Worm (Caenorhabditis elegans) whole organism, early embryonic: ENCODE measurements around the gene kin-20.

ENCODE experiments used
- ama-1 ChIP-seq: fragments of 150-350 bp; optimal IDR thresholded peaks from 2 replicates; lab custom pipeline; 2014
- hnd-1 ChIP-seq: sonication (generic microtip); optimal IDR thresholded peaks from 2 replicates; lab custom pipeline; 2016; ENCODE audit warnings: missing genetic modification characterization, missing compliant biosample characterization

ce11 chrX:15285554-15285953, 8.0 kb upstream of the kin-20 start:
- TF ChIP-seq ama-1 (lab: Kevin White, UChicago) (no peak), hnd-1 (tag; lab: Kevin White, UChicago) (no peak)
